Fruit fly (Drosophila melanogaster) whole organism: ENCODE data around the gene CG17637.

ENCODE experiments used
- CG8478 ChIP-seq: fragments of >200 bp; optimal IDR thresholded peaks from 2 replicates; lab custom pipeline; 2018; ENCODE audit warnings: inconsistent platforms
- Dll ChIP-seq: fragments of >200 bp; optimal IDR thresholded peaks from 2 replicates; lab custom pipeline; 2017
- pan ChIP-seq: fragments of >200 bp; optimal IDR thresholded peaks from 2 replicates; lab custom pipeline; 2017

dm6 chr3L:20487649-20488048 lies 16.3 kb upstream of the CG17637 start:
- TF ChIP-seq pan (lab: Kevin White, UChicago) (peak; percentile 34), CG8478 (lab: Kevin White, UChicago) (no peak), Dll (lab: Kevin White, UChicago) (no peak)
